Fruit fly (Drosophila melanogaster) whole organism, prepupa: ENCODE measurements around the gene Dnali1.
A peak's percentile ranks its signal among the peaks of the same experiment; 100 is the strongest.

Experiments used
- CG10631 ChIP-seq: fragments of 200-800 bp; sonication (Bioruptor generic); optimal IDR thresholded peaks from 2 replicates; lab custom pipeline; 2016; ENCODE audit warnings: missing biosample characterization, missing genetic modification characterization
- CG10669 ChIP-seq: fragments of 200-800 bp; sonication (Bioruptor generic); optimal IDR thresholded peaks from 3 replicates; lab custom pipeline; 2018; ENCODE audit warnings: missing biosample characterization, mild to moderate bottlenecking, missing genetic modification characterization, moderate library complexity
- CG11294 ChIP-seq: fragments of 200-800 bp; sonication (Bioruptor generic); IDR thresholded peaks from 2 replicates; pipeline ENCODE4 v1.3.6; 2022; ENCODE audit warnings: missing biosample characterization, missing genetic modification characterization
- CG11762 ChIP-seq: fragments of 200-800 bp; sonication (Bioruptor generic); optimal IDR thresholded peaks from 3 replicates; lab custom pipeline; 2016; ENCODE audit warnings: missing biosample characterization, missing genetic modification characterization; ENCODE audit not compliant: insufficient read depth
- CG11902 ChIP-seq: fragments of 200-800 bp; sonication (Bioruptor generic); optimal IDR thresholded peaks from 3 replicates; lab custom pipeline; 2016; ENCODE audit warnings: missing biosample characterization, missing genetic modification characterization
- CG1621 ChIP-seq: fragments of 200-800 bp; sonication (Bioruptor generic); optimal IDR thresholded peaks from 3 replicates; lab custom pipeline; 2018; ENCODE audit warnings: missing biosample characterization, mild to moderate bottlenecking, missing genetic modification characterization
- CG16779 ChIP-seq: fragments of 200-800 bp; sonication (Bioruptor generic); optimal IDR thresholded peaks from 3 replicates; lab custom pipeline; 2017; ENCODE audit warnings: missing biosample characterization, mild to moderate bottlenecking, missing genetic modification characterization
- CG3032 ChIP-seq: fragments of 200-800 bp; optimal IDR thresholded peaks from 2 replicates; lab custom pipeline; 2019; ENCODE audit warnings: missing biosample characterization, mild to moderate bottlenecking, missing genetic modification characterization, moderate library complexity
- CG34406 ChIP-seq: fragments of 200-800 bp; sonication (Bioruptor generic); optimal IDR thresholded peaks from 3 replicates; lab custom pipeline; 2016; ENCODE audit warnings: missing biosample characterization, missing genetic modification characterization
- CG4318 ChIP-seq: fragments of 200-800 bp; sonication (Bioruptor generic); optimal IDR thresholded peaks from 3 replicates; lab custom pipeline; 2017; ENCODE audit warnings: missing biosample characterization, mild to moderate bottlenecking, missing genetic modification characterization
- CG6163 ChIP-seq: fragments of 200-800 bp; sonication (Bioruptor generic); IDR thresholded peaks from 3 replicates; pipeline ENCODE4 v1.3.6; 2022; ENCODE audit warnings: missing biosample characterization, missing genetic modification characterization
- CG6792 ChIP-seq: fragments of 200-800 bp; sonication (Bioruptor generic); optimal IDR thresholded peaks from 3 replicates; lab custom pipeline; 2016; ENCODE audit warnings: missing biosample characterization, missing genetic modification characterization
- CG6808 ChIP-seq: fragments of 200-800 bp; sonication (Bioruptor generic); optimal IDR thresholded peaks from 3 replicates; lab custom pipeline; 2017; ENCODE audit warnings: missing biosample characterization, missing genetic modification characterization, mild to moderate bottlenecking, moderate library complexity, missing genetic modification reagents
- CG6854 ChIP-seq: fragments of 200-800 bp; sonication (Bioruptor generic); optimal IDR thresholded peaks from 2 replicates; lab custom pipeline; 2017; ENCODE audit warnings: missing biosample characterization, mild to moderate bottlenecking, missing genetic modification characterization
- CG7368 ChIP-seq: fragments of 200-800 bp; sonication (Bioruptor generic); optimal IDR thresholded peaks from 3 replicates; lab custom pipeline; 2016; ENCODE audit warnings: missing biosample characterization, missing genetic modification characterization
- CG8119 ChIP-seq: fragments of 200-800 bp; sonication (Bioruptor generic); IDR thresholded peaks from 3 replicates; pipeline ENCODE4 v1.3.6; 2022; ENCODE audit warnings: missing biosample characterization, missing genetic modification characterization
- CG8319 ChIP-seq: fragments of 200-800 bp; sonication (Bioruptor generic); optimal IDR thresholded peaks from 3 replicates; lab custom pipeline; 2016; ENCODE audit warnings: missing biosample characterization, missing genetic modification characterization
- CG8632 ChIP-seq: fragments of 200-800 bp; sonication (Bioruptor generic); optimal IDR thresholded peaks from 3 replicates; lab custom pipeline; 2016; ENCODE audit warnings: missing biosample characterization, missing genetic modification characterization
- CG9139 ChIP-seq: fragments of 200-800 bp; sonication (Bioruptor generic); optimal IDR thresholded peaks from 3 replicates; lab custom pipeline; 2017; ENCODE audit warnings: missing biosample characterization, mild to moderate bottlenecking, missing genetic modification characterization
- Eip78C ChIP-seq: fragments of 200-800 bp; sonication (Bioruptor generic); peaks from one replicate; lab custom pipeline; 2016; ENCODE audit warnings: missing biosample characterization, missing genetic modification characterization
- Eip93F ChIP-seq: fragments of 200-800 bp; sonication (Bioruptor generic); optimal IDR thresholded peaks from 2 replicates; lab custom pipeline; 2016; ENCODE audit warnings: missing biosample characterization, mild to moderate bottlenecking, missing genetic modification characterization
- Ets21C ChIP-seq: fragments of 200-800 bp; sonication (Bioruptor generic); optimal IDR thresholded peaks from 3 replicates; lab custom pipeline; 2016; ENCODE audit warnings: missing biosample characterization, missing genetic modification characterization
- Ets96B ChIP-seq: fragments of 200-800 bp; optimal IDR thresholded peaks from 2 replicates; lab custom pipeline; 2019; ENCODE audit warnings: missing biosample characterization, mild to moderate bottlenecking, missing genetic modification characterization, moderate library complexity
- Hr38 ChIP-seq: sonication (Bioruptor generic); optimal IDR thresholded peaks from 2 replicates; lab custom pipeline; 2016; ENCODE audit warnings: missing biosample characterization, missing genetic modification characterization
- Hr39 ChIP-seq: fragments of 200-800 bp; sonication (Bioruptor generic); optimal IDR thresholded peaks from 2 replicates; lab custom pipeline; 2016; ENCODE audit warnings: missing biosample characterization, missing genetic modification characterization
- Hr4 ChIP-seq: fragments of 200-800 bp; sonication (Bioruptor generic); optimal IDR thresholded peaks from 3 replicates; lab custom pipeline; 2016; ENCODE audit warnings: missing biosample characterization, missing genetic modification characterization
- Lpt ChIP-seq: fragments of 200-800 bp; sonication (Bioruptor generic); optimal IDR thresholded peaks from 3 replicates; lab custom pipeline; 2016; ENCODE audit warnings: missing biosample characterization, missing genetic modification characterization
- Met ChIP-seq: fragments of 200-800 bp; sonication (Bioruptor generic); optimal IDR thresholded peaks from 3 replicates; lab custom pipeline; 2016; ENCODE audit warnings: missing biosample characterization, missing genetic modification characterization
- Sox102F ChIP-seq: fragments of 200-800 bp; sonication (Bioruptor generic); optimal IDR thresholded peaks from 2 replicates; lab custom pipeline; 2016; ENCODE audit warnings: missing biosample characterization, mild to moderate bottlenecking, missing genetic modification characterization
- Sox14 ChIP-seq: fragments of 200-800 bp; sonication (Bioruptor generic); optimal IDR thresholded peaks from 3 replicates; lab custom pipeline; 2016; ENCODE audit warnings: missing biosample characterization, missing genetic modification characterization
- Sox15 ChIP-seq: fragments of 200-800 bp; sonication (Bioruptor generic); optimal IDR thresholded peaks from 3 replicates; lab custom pipeline; 2016; ENCODE audit warnings: missing biosample characterization, missing genetic modification characterization
- acj6 ChIP-seq: fragments of 200-800 bp; sonication (Bioruptor generic); optimal IDR thresholded peaks from 3 replicates; lab custom pipeline; 2016; ENCODE audit warnings: missing biosample characterization, missing genetic modification characterization
- cyc ChIP-seq: fragments of 200-800 bp; sonication (Bioruptor generic); optimal IDR thresholded peaks from 3 replicates; lab custom pipeline; 2016; ENCODE audit warnings: missing biosample characterization, missing genetic modification characterization
- dac ChIP-seq: fragments of 200-800 bp; sonication (Bioruptor generic); optimal IDR thresholded peaks from 2 replicates; lab custom pipeline; 2017; ENCODE audit warnings: missing biosample characterization, mild to moderate bottlenecking, missing genetic modification characterization
- esn ChIP-seq: fragments of 200-800 bp; sonication (Bioruptor generic); optimal IDR thresholded peaks from 2 replicates; lab custom pipeline; 2016; ENCODE audit warnings: missing biosample characterization, mild to moderate bottlenecking, missing genetic modification characterization, moderate library complexity
- fd59A ChIP-seq: fragments of 200-800 bp; sonication (Bioruptor generic); optimal IDR thresholded peaks from 2 replicates; lab custom pipeline; 2017; ENCODE audit warnings: missing biosample characterization, mild to moderate bottlenecking, missing genetic modification characterization, missing genetic modification reagents
- fd85E ChIP-seq: fragments of 200-800 bp; sonication (Bioruptor generic); optimal IDR thresholded peaks from 3 replicates; lab custom pipeline; 2016; ENCODE audit warnings: missing biosample characterization, missing genetic modification characterization
- lz ChIP-seq: fragments of 200-800 bp; sonication (Bioruptor generic); optimal IDR thresholded peaks from 3 replicates; lab custom pipeline; 2016; ENCODE audit warnings: missing biosample characterization, missing genetic modification characterization
- net ChIP-seq: fragments of 200-800 bp; sonication (Bioruptor generic); optimal IDR thresholded peaks from 3 replicates; lab custom pipeline; 2016; ENCODE audit warnings: missing biosample characterization, missing genetic modification characterization
- pdm3 ChIP-seq: fragments of 200-800 bp; sonication (Bioruptor generic); optimal IDR thresholded peaks from 3 replicates; lab custom pipeline; 2016; ENCODE audit warnings: missing biosample characterization, missing genetic modification characterization
- salr ChIP-seq, 2 experiments: fragments of 200-800 bp; sonication (Bioruptor generic); optimal IDR thresholded peaks; 3 replicates each; lab custom pipeline; 2016 to 2018; ENCODE audit warnings: missing biosample characterization in 2 of 2, missing genetic modification characterization in 2 of 2, mild to moderate bottlenecking in 1 of 2
- spab ChIP-seq: fragments of 200-800 bp; sonication (Bioruptor generic); optimal IDR thresholded peaks from 2 replicates; lab custom pipeline; 2017; ENCODE audit warnings: missing biosample characterization, mild to moderate bottlenecking, missing genetic modification characterization, missing genetic modification reagents
- svp ChIP-seq: fragments of 200-800 bp; sonication (Bioruptor generic); peaks from one replicate; lab custom pipeline; 2016; ENCODE audit warnings: missing biosample characterization, missing genetic modification characterization
- topi ChIP-seq: fragments of 200-800 bp; sonication (Bioruptor generic); optimal IDR thresholded peaks from 3 replicates; lab custom pipeline; 2016; ENCODE audit warnings: missing biosample characterization, missing genetic modification characterization

Dnali1 gene

dm6 chr3R:11882506-11882953 is 10.6 kb downstream of the Dnali1 start, which contains the start of the genes CG6962 and CG31368 (continued):
- TF ChIP-seq CG11902 (GFP tag; lab: Kevin White, UChicago): peak; percentile 62
- TF ChIP-seq lz (GFP tag; lab: Kevin White, UChicago): peak; percentile 78
- peak; percentile 77 for TF ChIP-seq pdm3 (GFP tag; lab: Kevin White, UChicago)
- TF ChIP-seq fd59A (GFP tag; lab: Kevin White, UChicago): peak; percentile 15
- TF ChIP-seq Eip93F (GFP tag; lab: Kevin White, UChicago): peak; percentile 45
- peak; percentile 74 for TF ChIP-seq esn (GFP tag; lab: Kevin White, UChicago)
- TF ChIP-seq dac (GFP tag; lab: Kevin White, UChicago): peak; percentile 54
- peak; percentile 71; the same call in 2 of the 3 replicates for TF ChIP-seq CG6163 (GFP tag; lab: Robert Waterston, UW)
- TF ChIP-seq Lpt: peak; percentile 3
- no peak for TF ChIP-seq Hr38 (GFP tag; lab: Kevin White, UChicago)
- TF ChIP-seq acj6 (GFP tag; lab: Kevin White, UChicago): peak; percentile 81
- TF ChIP-seq CG1621 (tag; lab: Kevin White, UChicago): peak; percentile 35
- peak; percentile 39 for TF ChIP-seq CG6792 (GFP tag; lab: Kevin White, UChicago)
- TF ChIP-seq CG9139 (GFP tag; lab: Kevin White, UChicago): no peak
- peak; percentile 63 for TF ChIP-seq CG10669 (GFP tag; lab: Kevin White, UChicago)
- TF ChIP-seq CG8632: peak; percentile 2
- no peak for TF ChIP-seq CG16779
- TF ChIP-seq net (GFP tag; lab: Kevin White, UChicago): no peak
- TF ChIP-seq Hr4 (GFP tag; lab: Kevin White, UChicago): peak; percentile 81
- no peak for TF ChIP-seq CG6808 (GFP tag; lab: Kevin White, UChicago)
- TF ChIP-seq Hr39 (GFP tag; lab: Kevin White, UChicago): peak; percentile 75
- peak; percentile 75 for TF ChIP-seq cyc
- TF ChIP-seq CG6854: no peak
- TF ChIP-seq CG34406: peak; percentile 38
- TF ChIP-seq Ets96B (tag; lab: Kevin White, UChicago): peak; percentile 54
- peak; percentile 59 for TF ChIP-seq CG4318 (GFP tag; lab: Kevin White, UChicago)
- TF ChIP-seq CG8119: peak; percentile 50; the same call in 1 of the 3 replicates
- peak; percentile 81 for TF ChIP-seq Sox14 (GFP tag; lab: Kevin White, UChicago)
- TF ChIP-seq CG11294: peak; percentile 50; the same call in 1 of the 2 replicates
- TF ChIP-seq CG11762 (GFP tag; lab: Kevin White, UChicago): no peak

dm6 chr3R:11877162-11877561 is 15.9 kb downstream of the Dnali1 start, which contains the start of gene sad:
Gene sad, plus strand, starts transcription at chr3R:11877235.
- TF ChIP-seq Eip78C (peak; percentile 10), esn (GFP tag; lab: Kevin White, UChicago) (no peak)
- TF ChIP-seq, all 60 proteins: peak for 1

DNA sequence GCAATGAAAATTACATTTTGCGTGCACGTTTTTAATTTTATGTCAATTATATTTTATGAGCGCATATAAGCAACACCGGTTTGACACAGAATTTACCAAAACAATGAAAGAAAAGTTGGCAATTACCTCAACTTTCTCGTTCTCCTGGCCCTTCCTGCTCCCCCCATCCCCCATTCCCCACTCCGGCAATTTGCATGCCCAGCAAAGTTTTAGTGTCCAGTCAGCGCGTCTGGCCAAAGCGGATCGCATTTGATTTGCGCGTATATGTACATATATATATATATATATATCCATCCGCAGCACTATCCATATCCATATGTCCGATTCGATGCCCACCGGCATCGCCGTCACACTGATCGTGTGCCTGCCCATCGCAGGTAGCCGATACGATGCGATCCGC is 16.3 kb downstream of the Dnali1 start:
- no peak for TF ChIP-seq esn (GFP tag; lab: Kevin White, UChicago)
- TF ChIP-seq pdm3 (GFP tag; lab: Kevin White, UChicago): no peak
- TF ChIP-seq CG11762 (GFP tag; lab: Kevin White, UChicago): no peak
- no peak for TF ChIP-seq svp
- TF ChIP-seq Ets21C (GFP tag; lab: Kevin White, UChicago): no peak
- TF ChIP-seq dac (GFP tag; lab: Kevin White, UChicago): no peak
- TF ChIP-seq CG1621 (tag; lab: Kevin White, UChicago): no peak

dm6 chr3R:11872692-11873091 is 20.4 kb downstream of the Dnali1 start:
- TF ChIP-seq Eip78C (peak; percentile 57), CG3032 (tag; lab: Kevin White, UChicago) (peak; percentile 18), fd85E (GFP tag; lab: Kevin White, UChicago) (peak; percentile 1), Met (peak; percentile 56), pdm3 (GFP tag; lab: Kevin White, UChicago) (no peak), CG34406 (peak; percentile 44), CG7368 (GFP tag; lab: Kevin White, UChicago) (peak; percentile 41), Sox15 (no peak), Sox102F (GFP tag; lab: Kevin White, UChicago) (peak; percentile 53), salr (GFP tag; optimal IDR thresholded peaks at IDR 0.05; lab: Kevin White, UChicago) (no peak), spab (GFP tag; lab: Kevin White, UChicago) (peak; percentile 18), Hr39 (GFP tag; lab: Kevin White, UChicago) (peak; percentile 35), CG8319 (GFP tag; lab: Kevin White, UChicago) (peak; percentile 25), lz (GFP tag; lab: Kevin White, UChicago) (peak; percentile 56), dac (GFP tag; lab: Kevin White, UChicago) (no peak), CG6854 (peak; percentile 33), CG10631 (peak; percentile 56), topi (peak; percentile 69), acj6 (GFP tag; lab: Kevin White, UChicago) (peak; percentile 43), Sox14 (GFP tag; lab: Kevin White, UChicago) (no peak), cyc (peak; percentile 76), CG4318 (GFP tag; lab: Kevin White, UChicago) (no peak)
